Fruit fly (Drosophila melanogaster): Measurements from ENCODE around the gene CG10383.

DNA sequence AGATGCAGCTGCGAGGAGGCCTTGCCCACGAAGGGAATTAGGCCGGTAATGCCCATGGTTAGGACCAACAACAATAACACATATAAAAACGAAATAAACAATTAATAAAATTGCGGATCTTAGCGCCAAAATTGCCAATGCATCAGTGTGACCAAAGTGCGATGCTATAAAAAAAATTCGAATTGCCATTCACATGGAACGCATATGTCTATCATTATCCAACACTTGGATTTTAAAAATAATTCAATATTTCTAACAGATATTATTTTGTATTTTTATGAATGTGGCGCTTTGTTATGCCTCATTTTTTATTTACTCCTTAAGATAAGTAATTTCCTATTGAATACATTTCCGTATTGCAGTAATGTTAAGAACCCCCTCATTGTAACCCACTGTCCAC, 13.5 kb downstream of the CG10383 start, which contains the start of gene tos:
- TF ChIP-seq CG34367 (tag; optimal IDR thresholded peaks at IDR 0.05), result no peak
- no peak for TF ChIP-seq Ets98B (GFP tag; IDR thresholded peaks at IDR 0.05)
- TF ChIP-seq CG9948 (tag; optimal IDR thresholded peaks at IDR 0.05), result no peak
- TF ChIP-seq EcR (GFP tag; optimal IDR thresholded peaks at IDR 0.05), result no peak
- no peak for TF ChIP-seq Pif1A (GFP tag; optimal IDR thresholded peaks at IDR 0.05)
- no peak for TF ChIP-seq Pif1B (GFP tag; optimal IDR thresholded peaks at IDR 0.05)
- no peak for TF ChIP-seq CG8301 (tag; optimal IDR thresholded peaks at IDR 0.05)
- TF ChIP-seq CG12605 (GFP tag; IDR thresholded peaks at IDR 0.05), result no peak
- TF ChIP-seq CG13204 (GFP tag; optimal IDR thresholded peaks at IDR 0.05), result no peak
- TF ChIP-seq CG15710 (tag; optimal IDR thresholded peaks at IDR 0.05), result no peak

All from whole organism, pupa.